Fruit fly (Drosophila melanogaster) whole organism, embryonic: ENCODE measurements around the gene mask.

Source experiments
- Awh ChIP-seq: fragments of 200-800 bp; sonication (Bioruptor generic); IDR thresholded peaks from 2 replicates; pipeline ENCODE4, ENCODE4 v1.3.6; 2022; ENCODE audit warnings: missing biosample characterization, missing genetic modification characterization
- Blimp-1 ChIP-seq: fragments of 200-800 bp; sonication (Bioruptor generic); optimal IDR thresholded peaks from 3 replicates; lab custom pipeline; 2018; ENCODE audit warnings: missing biosample characterization, missing genetic modification characterization, mild to moderate bottlenecking, moderate library complexity, missing genetic modification reagents
- CG10321 ChIP-seq: fragments of 200-800 bp; sonication (Bioruptor generic); IDR thresholded peaks from 2 replicates; pipeline ENCODE4 v1.3.6; 2022; ENCODE audit warnings: missing biosample characterization, missing genetic modification characterization
- CG11560 ChIP-seq: fragments of 200-800 bp; sonication (Bioruptor generic); IDR thresholded peaks from 3 replicates; pipeline ENCODE4 v1.3.6; 2022; ENCODE audit warnings: missing biosample characterization, missing genetic modification characterization
- CG11723 ChIP-seq: fragments of 200-800 bp; sonication (Bioruptor generic); optimal IDR thresholded peaks from 2 replicates; lab custom pipeline; 2017; ENCODE audit warnings: missing biosample characterization, mild to moderate bottlenecking, missing genetic modification characterization
- CG12744 ChIP-seq: fragments of 200-800 bp; sonication (Bioruptor generic); optimal IDR thresholded peaks from 2 replicates; lab custom pipeline; 2016; ENCODE audit warnings: missing biosample characterization, missing genetic modification characterization
- CG17385 ChIP-seq: fragments of 200-800 bp; sonication (Bioruptor generic); optimal IDR thresholded peaks from 3 replicates; lab custom pipeline; 2018; ENCODE audit warnings: missing biosample characterization, mild to moderate bottlenecking, missing genetic modification characterization
- CG1792 ChIP-seq: fragments of 200-800 bp; sonication (Bioruptor generic); optimal IDR thresholded peaks from 2 replicates; lab custom pipeline; 2016; ENCODE audit warnings: missing biosample characterization, missing genetic modification characterization
- CG18764 ChIP-seq: fragments of 200-800 bp; sonication (Bioruptor generic); optimal IDR thresholded peaks from 3 replicates; lab custom pipeline; 2016; ENCODE audit warnings: missing biosample characterization, missing genetic modification characterization
- CG2889 ChIP-seq: fragments of 200-800 bp; sonication (Bioruptor generic); IDR thresholded peaks from 3 replicates; pipeline ENCODE4 v1.3.6; 2022; ENCODE audit warnings: missing biosample characterization, missing genetic modification characterization
- CG31224 ChIP-seq: fragments of 200-800 bp; sonication (Bioruptor generic); IDR thresholded peaks from 2 replicates; pipeline ENCODE4 v1.3.6; 2022; ENCODE audit warnings: missing biosample characterization, missing genetic modification characterization
- CG3163 ChIP-seq: fragments of 200-800 bp; sonication (Bioruptor generic); optimal IDR thresholded peaks from 3 replicates; lab custom pipeline; 2016; ENCODE audit warnings: missing biosample characterization, missing genetic modification characterization
- CG3838 ChIP-seq: fragments of 200-800 bp; sonication (Bioruptor generic); optimal IDR thresholded peaks from 3 replicates; lab custom pipeline; 2016; ENCODE audit warnings: missing biosample characterization, missing genetic modification characterization
- CG4617 ChIP-seq: fragments of 200-800 bp; sonication (Bioruptor generic); optimal IDR thresholded peaks from 3 replicates; lab custom pipeline; 2016; ENCODE audit warnings: missing biosample characterization, missing genetic modification characterization, borderline replicate concordance
- CG5953 ChIP-seq: fragments of 200-800 bp; sonication (Bioruptor generic); IDR thresholded peaks from 2 replicates; pipeline ENCODE4 v1.3.6; 2022; ENCODE audit warnings: missing biosample characterization, missing genetic modification characterization
- CG6254 ChIP-seq: fragments of 200-800 bp; sonication (Bioruptor generic); optimal IDR thresholded peaks from 3 replicates; lab custom pipeline; 2017; ENCODE audit warnings: mild to moderate bottlenecking, missing biosample characterization, missing genetic modification reagents, missing genetic modification characterization
- CG6683 ChIP-seq: fragments of 200-800 bp; sonication (Bioruptor generic); optimal IDR thresholded peaks from 2 replicates; lab custom pipeline; 2017; ENCODE audit warnings: missing biosample characterization, mild to moderate bottlenecking, missing genetic modification characterization, missing genetic modification reagents
- CG7745 ChIP-seq: fragments of 200-800 bp; sonication (Bioruptor generic); optimal IDR thresholded peaks from 2 replicates; lab custom pipeline; 2018; ENCODE audit warnings: missing biosample characterization, mild to moderate bottlenecking, missing genetic modification characterization, moderate library complexity
- CG7987 ChIP-seq: fragments of 200-800 bp; sonication (Bioruptor generic); optimal IDR thresholded peaks from 2 replicates; lab custom pipeline; 2018; ENCODE audit warnings: missing biosample characterization, mild to moderate bottlenecking, missing genetic modification characterization, moderate library complexity
- CG8388 ChIP-seq: fragments of 200-800 bp; sonication (Bioruptor generic); optimal IDR thresholded peaks from 2 replicates; lab custom pipeline; 2019; ENCODE audit warnings: missing biosample characterization, mild to moderate bottlenecking, missing genetic modification characterization, moderate library complexity
- CG9932 ChIP-seq: fragments of 200-800 bp; sonication (Bioruptor generic); IDR thresholded peaks from 2 replicates; pipeline ENCODE4 v1.3.6; 2022; ENCODE audit warnings: missing biosample characterization, missing genetic modification characterization
- Eip74EF ChIP-seq, 2 experiments: fragments of 200-800 bp in 1 of 2; fragments of >200 bp in 1 of 2; sonication (Bioruptor generic) in 1 of 2; optimal IDR thresholded peaks; 2 replicates each; lab custom pipeline; 2017 to 2019; ENCODE audit warnings: missing biosample characterization in 2 of 2, missing genetic modification characterization in 2 of 2, mild to moderate bottlenecking in 1 of 2, moderate library complexity in 1 of 2
- Gsc ChIP-seq: fragments of 200-800 bp; sonication (Bioruptor generic); IDR thresholded peaks from 2 replicates; pipeline ENCODE4 v1.3.6; 2022; ENCODE audit warnings: missing biosample characterization, missing genetic modification characterization
- HLH54F ChIP-seq: fragments of 200-800 bp; sonication (Bioruptor generic); optimal IDR thresholded peaks from 3 replicates; lab custom pipeline; 2016; ENCODE audit warnings: missing biosample characterization, missing genetic modification characterization
- Hmx ChIP-seq: fragments of 200-800 bp; sonication (Bioruptor generic); optimal IDR thresholded peaks from 2 replicates; lab custom pipeline; 2016; ENCODE audit warnings: missing biosample characterization, missing genetic modification characterization
- Lim3 ChIP-seq: fragments of 200-800 bp; sonication (Bioruptor generic); IDR thresholded peaks from 2 replicates; pipeline ENCODE4 v1.3.6; 2022; ENCODE audit warnings: missing biosample characterization, missing genetic modification characterization
- NK7.1 ChIP-seq: fragments of 200-800 bp; sonication (Bioruptor generic); optimal IDR thresholded peaks from 3 replicates; lab custom pipeline; 2016; ENCODE audit warnings: missing biosample characterization, missing genetic modification characterization
- PHDP ChIP-seq: fragments of 200-800 bp; sonication (Bioruptor generic); optimal IDR thresholded peaks from 3 replicates; lab custom pipeline; 2018; ENCODE audit warnings: missing biosample characterization, mild to moderate bottlenecking, missing genetic modification characterization, moderate library complexity
- Pdp1 ChIP-seq, 2 experiments: fragments of 200-800 bp; sonication (Bioruptor generic); optimal IDR thresholded peaks; 3 replicates each; lab custom pipeline; 2016; ENCODE audit warnings: missing biosample characterization in 2 of 2, missing genetic modification characterization in 2 of 2, mild to moderate bottlenecking in 1 of 2, moderate library complexity in 1 of 2
- Sox100B ChIP-seq: fragments of 200-800 bp; sonication (Bioruptor generic); optimal IDR thresholded peaks from 3 replicates; lab custom pipeline; 2018; ENCODE audit warnings: missing biosample characterization, mild to moderate bottlenecking, missing genetic modification characterization
- Sry-β ChIP-seq: fragments of 200-800 bp; sonication (Bioruptor generic); optimal IDR thresholded peaks from 2 replicates; lab custom pipeline; 2018; ENCODE audit warnings: missing biosample characterization, mild to moderate bottlenecking, missing genetic modification characterization, moderate library complexity
- Taf1 ChIP-seq: fragments of 200-800 bp; sonication (Bioruptor generic); IDR thresholded peaks from 2 replicates; pipeline ENCODE4 v1.3.6; 2022; ENCODE audit warnings: missing biosample characterization, missing genetic modification characterization
- Xrp1 ChIP-seq: fragments of 200-800 bp; sonication (Bioruptor generic); IDR thresholded peaks from 2 replicates; pipeline ENCODE4 v1.3.6; 2022; ENCODE audit warnings: missing biosample characterization, missing genetic modification characterization
- ara ChIP-seq: fragments of 200-800 bp; sonication (Bioruptor generic); IDR thresholded peaks from 2 replicates; pipeline ENCODE4 v1.3.6; 2022; ENCODE audit warnings: missing biosample characterization, missing genetic modification characterization
- br ChIP-seq: fragments of >200 bp; optimal IDR thresholded peaks from 2 replicates; lab custom pipeline; 2017
- btn ChIP-seq: fragments of 200-800 bp; sonication (Bioruptor generic); optimal IDR thresholded peaks from 2 replicates; lab custom pipeline; 2016; ENCODE audit warnings: missing biosample characterization, missing genetic modification characterization
- cad ChIP-seq: fragments of >200 bp; optimal IDR thresholded peaks from 2 replicates; lab custom pipeline; 2017; ENCODE audit warnings: missing biosample characterization, missing genetic modification characterization
- chif ChIP-seq, 2 experiments: fragments of 200-800 bp; sonication (Bioruptor generic); optimal IDR thresholded peaks; 3 replicates each; lab custom pipeline; 2016; ENCODE audit warnings: missing biosample characterization in 2 of 2, missing genetic modification characterization in 2 of 2
- exex ChIP-seq: fragments of 200-800 bp; sonication (Bioruptor generic); optimal IDR thresholded peaks from 4 replicates; lab custom pipeline; 2018; ENCODE audit warnings: missing biosample characterization, mild to moderate bottlenecking, missing genetic modification characterization, moderate library complexity
- fd96Cb ChIP-seq: fragments of 200-800 bp; sonication (Bioruptor generic); optimal IDR thresholded peaks from 2 replicates; lab custom pipeline; 2018; ENCODE audit warnings: missing biosample characterization, mild to moderate bottlenecking, missing genetic modification characterization, moderate library complexity
- knrl ChIP-seq: fragments of 200-800 bp; sonication (Bioruptor generic); IDR thresholded peaks from 3 replicates; pipeline ENCODE4 v1.3.6; 2022; ENCODE audit warnings: missing biosample characterization, missing genetic modification characterization; ENCODE audit not compliant: partially characterized antibody
- mam ChIP-seq: fragments of 200-800 bp; sonication (Bioruptor generic); optimal IDR thresholded peaks from 3 replicates; lab custom pipeline; 2016; ENCODE audit warnings: missing biosample characterization, missing genetic modification characterization
- nau ChIP-seq: fragments of 200-800 bp; sonication (Bioruptor generic); optimal IDR thresholded peaks from 3 replicates; lab custom pipeline; 2017; ENCODE audit warnings: missing biosample characterization, mild to moderate bottlenecking, missing genetic modification characterization, missing genetic modification reagents
- otp ChIP-seq: fragments of 200-800 bp; sonication (Bioruptor generic); IDR thresholded peaks from 3 replicates; pipeline ENCODE4, ENCODE4 v1.3.6; 2022; ENCODE audit warnings: missing biosample characterization, missing genetic modification characterization
- tin ChIP-seq: fragments of 200-800 bp; sonication (Bioruptor generic); optimal IDR thresholded peaks from 3 replicates; lab custom pipeline; 2016; ENCODE audit warnings: missing biosample characterization, missing genetic modification characterization
- tna ChIP-seq: fragments of 200-800 bp; sonication (Bioruptor generic); IDR thresholded peaks from 2 replicates; pipeline ENCODE4 v1.3.6; 2022; ENCODE audit warnings: missing biosample characterization, missing genetic modification characterization; ENCODE audit not compliant: partially characterized antibody
- z ChIP-seq: fragments of 200-800 bp; sonication (Bioruptor generic); IDR thresholded peaks from 3 replicates; pipeline ENCODE4 v1.3.6; 2022; ENCODE audit warnings: missing biosample characterization, missing genetic modification characterization
- zen ChIP-seq: fragments of 200-800 bp; sonication (Bioruptor generic); optimal IDR thresholded peaks from 3 replicates; lab custom pipeline; 2018; ENCODE audit warnings: missing biosample characterization, mild to moderate bottlenecking, missing genetic modification characterization, moderate library complexity

Gene mask

dm6 chr3R:24221334-24222302, 8.7 kb upstream of the mask start, which contains the start of gene twin (continued):
- peak; percentile 51 to 68 for TF ChIP-seq Pdp1 (GFP tag; optimal IDR thresholded peaks at IDR 0.05; lab: Kevin White, UChicago)
- TF ChIP-seq Sry-β (GFP tag; lab: Kevin White, UChicago): peak; percentile 86
- TF ChIP-seq Awh (GFP tag; lab: Robert Waterston, UW): no peak
- TF ChIP-seq CG18764: peak; percentile 56
- no peak for TF ChIP-seq CG7987 (GFP tag; lab: Kevin White, UChicago)
- no peak for TF ChIP-seq CG31224
- TF ChIP-seq Blimp-1 (GFP tag; lab: Kevin White, UChicago): peak; percentile 58
- peak; percentile 24 for TF ChIP-seq CG1792 (GFP tag; lab: Kevin White, UChicago)
- TF ChIP-seq otp (GFP tag; lab: Robert Waterston, UW): peak; percentile 63; the same call in 2 of the 3 replicates
- TF ChIP-seq tin: peak; percentile 70
- TF ChIP-seq Hmx (GFP tag; lab: Kevin White, UChicago): peak; percentile 47
- TF ChIP-seq mam: peak; percentile 82
- TF ChIP-seq fd96Cb: peak; percentile 21
- no peak for TF ChIP-seq CG6683
- peak; percentile 3 for TF ChIP-seq CG3163 (GFP tag; lab: Kevin White, UChicago)
- no peak for TF ChIP-seq CG5953 (GFP tag; lab: Robert Waterston, UW)
- peak; percentile 62 for TF ChIP-seq CG4617 (GFP tag; lab: Kevin White, UChicago)
- no peak for TF ChIP-seq nau
- peak; percentile 4 for TF ChIP-seq CG12744 (GFP tag; lab: Kevin White, UChicago)
- TF ChIP-seq Taf1 (GFP tag; lab: Robert Waterston, UW): no peak
- peak; percentile 62 for TF ChIP-seq CG11723
- TF ChIP-seq PHDP (tag; lab: Kevin White, UChicago): peak; percentile 49
- TF ChIP-seq ara (GFP tag; lab: Robert Waterston, UW): no peak
- TF ChIP-seq CG11560: peak; percentile 58; the same call in 2 of the 3 replicates
- no peak for TF ChIP-seq CG6254 (GFP tag; lab: Kevin White, UChicago)
- TF ChIP-seq CG8388 (GFP tag; lab: Kevin White, UChicago): no peak
- TF ChIP-seq cad: no peak
- TF ChIP-seq Eip74EF (GFP tag; optimal IDR thresholded peaks at IDR 0.05; lab: Kevin White, UChicago): peak in 1 of 2 experiments; percentile 43
- TF ChIP-seq z (GFP tag; lab: Robert Waterston, UW): no peak
- peak; percentile 35; the same call in 1 of the 2 replicates for TF ChIP-seq tna (GFP tag; lab: Robert Waterston, UW)
- no peak for TF ChIP-seq br (lab: Kevin White, UChicago)
- peak; percentile 88 for TF ChIP-seq CG9932 (GFP tag; lab: Robert Waterston, UW)
- TF ChIP-seq NK7.1 (GFP tag; lab: Kevin White, UChicago): peak; percentile 25
- no peak for TF ChIP-seq CG10321 (GFP tag; lab: Robert Waterston, UW)
- peak; percentile 70 for TF ChIP-seq knrl (GFP tag; lab: Robert Waterston, UW)
- no peak for TF ChIP-seq Gsc (GFP tag; lab: Robert Waterston, UW)
- peak; percentile 4 for TF ChIP-seq CG3838 (GFP tag; lab: Kevin White, UChicago)
- TF ChIP-seq CG2889: 0 out of 3 replicates have a peak, but pooled peaks have one; percentile 23
- TF ChIP-seq CG7745 (tag; lab: Kevin White, UChicago): no peak
- peak; percentile 61; the same call in 1 of the 2 replicates for TF ChIP-seq Xrp1 (GFP tag; lab: Robert Waterston, UW)
- no peak for TF ChIP-seq btn (GFP tag; lab: Kevin White, UChicago)
- no peak for TF ChIP-seq Lim3 (GFP tag; lab: Robert Waterston, UW)
- TF ChIP-seq exex (tag; lab: Kevin White, UChicago): peak; percentile 29
- TF ChIP-seq HLH54F (GFP tag; lab: Kevin White, UChicago): peak; percentile 76
- peak; percentile 18 for TF ChIP-seq CG17385 (GFP tag; lab: Kevin White, UChicago)
- peak; percentile 11 to 69 for TF ChIP-seq chif (GFP tag; optimal IDR thresholded peaks at IDR 0.05; lab: Kevin White, UChicago)
- peak; percentile 65 for TF ChIP-seq zen (tag; lab: Kevin White, UChicago)
- no peak for TF ChIP-seq Sox100B
